Worm (Caenorhabditis elegans) whole organism, mixed stage, embryonic: ENCODE data around the gene R05D3.8.

ENCODE experiments used
- M03D4.4 ChIP-seq: sonication (generic microtip); optimal IDR thresholded peaks from 2 replicates; lab custom pipeline; 2017; ENCODE audit warnings: mild to moderate bottlenecking, missing genetic modification characterization, missing compliant biosample characterization
- ceh-39 ChIP-seq: fragments of 150-350 bp; optimal IDR thresholded peaks from 2 replicates; lab custom pipeline; 2014; ENCODE audit warnings: missing biosample characterization, missing genetic modification characterization
- ceh-43 ChIP-seq: fragments of 200-800 bp; sonication (Bioruptor generic); optimal IDR thresholded peaks from 2 replicates; lab custom pipeline; 2018; ENCODE audit warnings: mild to moderate bottlenecking, missing genetic modification characterization, moderate library complexity, missing compliant biosample characterization
- ceh-83 ChIP-seq: fragments of 200-800 bp; sonication (Bioruptor generic); optimal IDR thresholded peaks from 2 replicates; lab custom pipeline; 2018; ENCODE audit warnings: mild to moderate bottlenecking, missing genetic modification characterization, missing compliant biosample characterization
- ces-1 ChIP-seq: fragments of 150-350 bp; optimal IDR thresholded peaks from 2 replicates; lab custom pipeline; 2014; ENCODE audit warnings: missing biosample characterization, missing genetic modification reagents, missing genetic modification characterization
- cnd-1 ChIP-seq: fragments of 200-800 bp; sonication (Bioruptor generic); optimal IDR thresholded peaks from 2 replicates; lab custom pipeline; 2018; ENCODE audit warnings: mild to moderate bottlenecking, missing genetic modification characterization, missing compliant biosample characterization
- drap-1 ChIP-seq: fragments of 200-800 bp; sonication (Bioruptor generic); optimal IDR thresholded peaks from 3 replicates; lab custom pipeline; 2018; ENCODE audit warnings: mild to moderate bottlenecking, missing genetic modification characterization, missing compliant biosample characterization
- elt-1 ChIP-seq: sonication (generic microtip); optimal IDR thresholded peaks from 2 replicates; lab custom pipeline; 2017; ENCODE audit warnings: missing genetic modification characterization, mild to moderate bottlenecking, missing compliant biosample characterization, antibody characterized with exemption, moderate library complexity, borderline replicate concordance; ENCODE audit not compliant: insufficient read depth
- elt-3 ChIP-seq: fragments of 150-350 bp; optimal IDR thresholded peaks from 2 replicates; lab custom pipeline; 2014; ENCODE audit warnings: missing biosample characterization, missing genetic modification characterization
- flh-1 ChIP-seq: fragments of 200-800 bp; sonication (Bioruptor generic); optimal IDR thresholded peaks from 2 replicates; lab custom pipeline; 2018; ENCODE audit warnings: mild to moderate bottlenecking, missing genetic modification characterization, moderate library complexity, missing compliant biosample characterization
- ham-2 ChIP-seq: fragments of 200-800 bp; sonication (Bioruptor generic); optimal IDR thresholded peaks from 2 replicates; lab custom pipeline; 2018; ENCODE audit warnings: mild to moderate bottlenecking, missing genetic modification characterization, missing compliant biosample characterization
- lin-13 ChIP-seq: fragments of 150-350 bp; optimal IDR thresholded peaks from 2 replicates; lab custom pipeline; 2014; ENCODE audit warnings: missing biosample characterization, missing genetic modification characterization
- lin-32 ChIP-seq: fragments of 200-800 bp; sonication (Bioruptor generic); optimal IDR thresholded peaks from 2 replicates; lab custom pipeline; 2018; ENCODE audit warnings: mild to moderate bottlenecking, missing genetic modification characterization, missing compliant biosample characterization
- lsy-2 ChIP-seq: fragments of 150-350 bp; optimal IDR thresholded peaks from 2 replicates; lab custom pipeline; 2014; ENCODE audit warnings: missing biosample characterization, missing genetic modification characterization
- mep-1 ChIP-seq: fragments of 150-350 bp; optimal IDR thresholded peaks from 2 replicates; lab custom pipeline; 2017; ENCODE audit warnings: missing biosample characterization, missing genetic modification reagents, missing genetic modification characterization, inconsistent platforms
- mls-2 ChIP-seq: sonication (generic microtip); optimal IDR thresholded peaks from 2 replicates; lab custom pipeline; 2016; ENCODE audit warnings: mild to moderate bottlenecking, missing genetic modification characterization, moderate library complexity, missing compliant biosample characterization
- nhr-12 ChIP-seq: fragments of 150-350 bp; optimal IDR thresholded peaks from 2 replicates; lab custom pipeline; 2014; ENCODE audit warnings: missing biosample characterization, missing genetic modification characterization
- nhr-2 ChIP-seq: fragments of 150-350 bp; optimal IDR thresholded peaks from 2 replicates; lab custom pipeline; 2014; ENCODE audit warnings: missing biosample characterization, missing genetic modification characterization
- nhr-237 ChIP-seq: fragments of 150-350 bp; optimal IDR thresholded peaks from 2 replicates; lab custom pipeline; 2014; ENCODE audit warnings: missing biosample characterization, missing genetic modification characterization
- nhr-28 ChIP-seq: fragments of 150-350 bp; optimal IDR thresholded peaks from 2 replicates; lab custom pipeline; 2014; ENCODE audit warnings: missing biosample characterization, missing genetic modification characterization
- nhr-76 ChIP-seq: sonication (generic microtip); optimal IDR thresholded peaks from 2 replicates; lab custom pipeline; 2017; ENCODE audit warnings: missing biosample characterization, missing genetic modification characterization
- pha-4 ChIP-seq: fragments of 150-350 bp; optimal IDR thresholded peaks from 2 replicates; lab custom pipeline; 2018; ENCODE audit warnings: missing biosample characterization, missing genetic modification reagents, missing genetic modification characterization
- sem-2 ChIP-seq: fragments of 200-800 bp; sonication (Bioruptor generic); optimal IDR thresholded peaks from 2 replicates; lab custom pipeline; 2018; ENCODE audit warnings: mild to moderate bottlenecking, missing genetic modification characterization, missing compliant biosample characterization
- snpc-4 ChIP-seq: fragments of 150-350 bp; optimal IDR thresholded peaks from 2 replicates; lab custom pipeline; 2014; ENCODE audit warnings: missing biosample characterization, missing genetic modification characterization
- tbx-8 ChIP-seq: fragments of 200-800 bp; sonication (Bioruptor generic); optimal IDR thresholded peaks from 2 replicates; lab custom pipeline; 2018; ENCODE audit warnings: mild to moderate bottlenecking, missing genetic modification characterization, moderate library complexity, missing compliant biosample characterization
- unc-120 ChIP-seq: sonication (generic microtip); optimal IDR thresholded peaks from 2 replicates; lab custom pipeline; 2017; ENCODE audit warnings: missing genetic modification characterization, missing compliant biosample characterization; ENCODE audit not compliant: poor library complexity, severe bottlenecking
- unc-62 ChIP-seq: fragments of 150-350 bp; optimal IDR thresholded peaks from 2 replicates; lab custom pipeline; 2014; ENCODE audit warnings: missing biosample characterization, missing genetic modification reagents, missing genetic modification characterization
- zip-8 ChIP-seq: fragments of 150-350 bp; optimal IDR thresholded peaks from 2 replicates; lab custom pipeline; 2014; ENCODE audit warnings: missing biosample characterization, missing genetic modification characterization
- ztf-11 ChIP-seq: fragments of 150-350 bp; optimal IDR thresholded peaks from 2 replicates; lab custom pipeline; 2014; ENCODE audit warnings: missing biosample characterization, missing genetic modification characterization

R05D3.8 gene

DNA sequence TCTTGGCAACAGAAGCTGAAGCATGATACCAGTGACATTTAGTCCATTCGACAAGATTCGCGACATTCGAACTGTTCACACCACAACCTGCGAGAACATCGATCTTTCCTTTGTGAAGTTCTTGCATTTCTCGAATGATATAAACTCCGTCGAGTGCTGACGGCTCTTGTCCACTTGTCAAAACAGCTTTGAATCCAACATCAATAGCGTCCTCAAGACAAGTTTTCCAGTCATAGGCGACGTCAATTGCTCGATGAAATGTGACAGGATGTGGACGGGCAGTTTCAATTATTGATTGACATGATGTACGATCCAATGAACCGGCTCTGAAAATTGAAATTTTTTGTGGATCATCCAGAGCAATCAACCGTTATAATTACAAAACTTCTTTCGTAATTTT is 44.5 kb upstream of the R05D3.8 start:
- TF ChIP-seq cnd-1 (tag; lab: Kevin White, UChicago) (no peak), drap-1 (GFP tag; lab: Kevin White, UChicago) (no peak), nhr-28 (no peak), zip-8 (tag; lab: Kevin White, UChicago) (no peak), unc-120 (no peak), elt-1 (tag; lab: Kevin White, UChicago) (no peak), pha-4 (tag; lab: Kevin White, UChicago) (no peak), mep-1 (tag; lab: Kevin White, UChicago) (no peak), elt-3 (tag; lab: Kevin White, UChicago) (no peak), M03D4.4 (tag; lab: Kevin White, UChicago) (no peak), ceh-39 (no peak)
- TF ChIP-seq, all 35 proteins: peak for 0

DNA sequence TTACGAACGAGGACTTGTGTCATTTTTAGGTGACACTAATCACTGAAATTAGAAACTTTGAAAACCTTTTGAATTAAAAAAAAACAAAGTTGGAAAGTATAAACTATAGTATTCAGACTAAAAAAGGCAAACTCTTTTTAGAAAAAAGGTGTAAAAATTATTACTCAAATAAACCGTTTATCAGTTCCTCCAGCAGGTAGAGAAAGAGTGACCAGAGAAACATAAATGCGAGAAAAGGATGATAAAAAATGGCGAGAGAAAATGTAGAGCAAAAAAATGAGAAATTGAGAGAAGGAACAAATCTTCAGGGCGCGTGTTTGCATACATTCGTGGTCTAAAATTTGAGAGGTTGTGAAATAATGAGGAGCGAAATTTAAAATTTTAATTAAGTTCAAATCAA is 43.8 kb upstream of the R05D3.8 start, which contains the start of gene lap-1:
Gene lap-1 (minus strand): TSS at position 42 of the 400 bp plus-strand sequence.
- no peak for TF ChIP-seq lin-32 (GFP tag; lab: Kevin White, UChicago)
- no peak for TF ChIP-seq zip-8 (tag; lab: Kevin White, UChicago)
- TF ChIP-seq drap-1 (GFP tag; lab: Kevin White, UChicago), result no peak
- TF ChIP-seq elt-1 (tag; lab: Kevin White, UChicago), result no peak
- no peak for TF ChIP-seq ceh-43 (GFP tag; lab: Kevin White, UChicago)
- TF ChIP-seq nhr-2, result no peak
- TF ChIP-seq lin-13 (tag; lab: Kevin White, UChicago), result no peak
- TF ChIP-seq M03D4.4 (tag; lab: Kevin White, UChicago), result no peak
- TF ChIP-seq ham-2 (GFP tag; lab: Kevin White, UChicago), result no peak
- TF ChIP-seq mep-1 (tag; lab: Kevin White, UChicago), result no peak
- no peak for TF ChIP-seq unc-120
- TF ChIP-seq ces-1 (GFP tag; lab: Kevin White, UChicago), result no peak
- no peak for TF ChIP-seq sem-2 (GFP tag; lab: Kevin White, UChicago)
- no peak for TF ChIP-seq cnd-1 (tag; lab: Kevin White, UChicago)
- TF ChIP-seq nhr-12 (tag; lab: Kevin White, UChicago), result no peak

DNA sequence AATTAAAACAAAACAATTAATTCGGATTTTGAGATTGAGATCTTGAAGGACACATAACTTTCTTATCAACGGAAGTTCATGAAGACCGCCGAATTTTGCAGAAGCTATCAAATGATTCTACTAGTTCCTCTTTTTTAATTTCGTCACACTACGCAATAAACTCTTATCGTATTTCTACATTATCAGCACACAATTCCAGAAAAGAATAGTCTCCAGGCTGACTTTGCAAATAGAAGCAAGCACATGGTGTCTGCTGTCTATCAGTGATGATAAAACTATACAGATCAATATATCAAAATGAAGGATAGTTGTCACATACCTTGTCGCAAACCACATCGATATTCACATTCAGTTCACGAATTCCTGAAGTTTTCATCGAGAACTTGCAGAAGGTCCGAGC is 42.4 kb upstream of the R05D3.8 start:
- TF ChIP-seq unc-62, result no peak

DNA sequence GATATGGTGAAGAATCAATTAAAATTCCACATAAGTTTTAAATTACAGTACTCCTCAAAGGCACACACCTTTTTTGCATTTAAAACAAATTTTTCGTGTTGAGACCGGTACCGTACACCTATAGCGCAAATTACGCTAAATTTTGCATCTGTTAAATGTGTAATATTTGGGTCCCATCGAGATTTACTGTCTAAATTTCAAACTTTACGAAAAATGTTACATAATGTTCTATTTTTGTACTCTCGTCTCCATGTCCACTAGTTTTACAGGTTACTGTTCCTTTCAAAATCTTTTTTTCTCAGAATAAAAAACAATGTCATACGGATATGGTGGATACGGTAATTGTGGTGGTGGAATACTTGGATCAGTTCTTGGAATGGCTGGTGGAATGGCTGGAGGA is 40.3 kb upstream of the R05D3.8 start, which contains the start of gene ZK353.2:
Gene ZK353.2 (plus strand): TSS at position 301 of the 400 bp plus-strand sequence.
- TF ChIP-seq ceh-43 (GFP tag; lab: Kevin White, UChicago) (no peak), ztf-11 (no peak), flh-1 (no peak), lsy-2 (tag; lab: Kevin White, UChicago) (no peak), cnd-1 (tag; lab: Kevin White, UChicago) (no peak), drap-1 (GFP tag; lab: Kevin White, UChicago) (no peak), nhr-237 (tag; lab: Kevin White, UChicago) (no peak), ces-1 (GFP tag; lab: Kevin White, UChicago) (no peak), M03D4.4 (tag; lab: Kevin White, UChicago) (no peak), zip-8 (tag; lab: Kevin White, UChicago) (no peak), unc-62 (no peak), unc-120 (no peak), nhr-76 (tag; lab: Kevin White, UChicago) (no peak), snpc-4 (tag; lab: Kevin White, UChicago) (no peak), lin-32 (GFP tag; lab: Kevin White, UChicago) (no peak), nhr-12 (tag; lab: Kevin White, UChicago) (no peak), nhr-2 (no peak), lin-13 (tag; lab: Kevin White, UChicago) (no peak), ceh-39 (no peak), nhr-28 (no peak)

DNA sequence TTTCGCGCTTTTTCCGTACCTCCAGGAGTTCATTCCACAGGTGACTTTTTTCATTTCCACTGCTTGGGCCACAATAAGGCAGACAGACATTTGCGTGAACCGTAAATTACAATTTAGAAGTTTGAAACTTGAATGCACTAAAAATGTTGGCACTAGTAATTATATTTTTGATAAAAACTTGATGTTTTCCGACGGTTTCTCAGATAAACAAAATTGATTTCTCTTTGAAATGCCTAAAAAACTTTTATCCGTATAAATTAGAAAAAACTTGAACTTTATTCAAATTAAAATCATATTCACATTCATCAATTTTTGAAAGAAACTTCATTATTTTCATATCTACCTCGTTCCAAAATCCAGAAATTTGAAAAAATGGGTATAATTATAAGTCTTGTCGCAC is 37.6 kb upstream of the R05D3.8 start, which contains the start of gene ZK353.3:
Gene ZK353.3 (plus strand): TSS at position 301 of the 400 bp plus-strand sequence.
- TF ChIP-seq M03D4.4 (tag; lab: Kevin White, UChicago) (no peak), mls-2 (tag; lab: Kevin White, UChicago) (no peak), ces-1 (GFP tag; lab: Kevin White, UChicago) (no peak), ceh-83 (GFP tag; lab: Kevin White, UChicago) (no peak), pha-4 (tag; lab: Kevin White, UChicago) (no peak), tbx-8 (GFP tag; lab: Kevin White, UChicago) (no peak)
